Fruit fly (Drosophila melanogaster) whole organism, embryonic: ENCODE measurements around the gene Mgat4b.

ENCODE experiments used
- Atf3 ChIP-seq: fragments of 200-800 bp; sonication (Bioruptor generic); optimal IDR thresholded peaks from 3 replicates; lab custom pipeline; 2016; ENCODE audit warnings: missing biosample characterization, missing genetic modification characterization
- B-H1 ChIP-seq: fragments of 200-800 bp; sonication (Bioruptor generic); IDR thresholded peaks from 3 replicates; pipeline ENCODE4 v1.3.6; 2022; ENCODE audit warnings: missing biosample characterization, missing genetic modification characterization
- B-H2 ChIP-seq: fragments of 200-800 bp; sonication (Bioruptor generic); optimal IDR thresholded peaks from 2 replicates; lab custom pipeline; 2018; ENCODE audit warnings: missing biosample characterization, mild to moderate bottlenecking, missing genetic modification characterization
- CG10321 ChIP-seq: fragments of 200-800 bp; sonication (Bioruptor generic); IDR thresholded peaks from 2 replicates; pipeline ENCODE4 v1.3.6; 2022; ENCODE audit warnings: missing biosample characterization, missing genetic modification characterization
- CG15011 ChIP-seq: fragments of 200-800 bp; sonication (Bioruptor generic); optimal IDR thresholded peaks from 3 replicates; lab custom pipeline; 2018; ENCODE audit warnings: missing biosample characterization, mild to moderate bottlenecking, missing genetic modification characterization
- CG15479 ChIP-seq: fragments of 200-800 bp; sonication (Bioruptor generic); optimal IDR thresholded peaks from 3 replicates; lab custom pipeline; 2019; ENCODE audit warnings: missing biosample characterization, mild to moderate bottlenecking, missing genetic modification characterization, moderate library complexity
- CG16863 ChIP-seq: fragments of 200-800 bp; sonication (Bioruptor generic); optimal IDR thresholded peaks from 3 replicates; lab custom pipeline; 2016; ENCODE audit warnings: missing biosample characterization, missing genetic modification characterization
- CG17802 ChIP-seq: fragments of 200-800 bp; sonication (Bioruptor generic); optimal IDR thresholded peaks from 2 replicates; lab custom pipeline; 2018; ENCODE audit warnings: missing biosample characterization, mild to moderate bottlenecking, missing genetic modification characterization, moderate library complexity
- CG2199 ChIP-seq: fragments of 200-800 bp; sonication (Bioruptor generic); IDR thresholded peaks from 3 replicates; pipeline ENCODE4 v1.3.6; 2022; ENCODE audit warnings: missing biosample characterization, missing genetic modification characterization
- CG2875 ChIP-seq: fragments of 200-800 bp; sonication (Bioruptor generic); optimal IDR thresholded peaks from 2 replicates; lab custom pipeline; 2017; ENCODE audit warnings: missing biosample characterization, mild to moderate bottlenecking, missing genetic modification characterization, missing genetic modification reagents
- CG31388 ChIP-seq: fragments of 200-800 bp; sonication (Bioruptor generic); optimal IDR thresholded peaks from 2 replicates; lab custom pipeline; 2016; ENCODE audit warnings: missing biosample characterization, missing genetic modification characterization
- CG33557 ChIP-seq: fragments of 200-800 bp; sonication (Bioruptor generic); optimal IDR thresholded peaks from 2 replicates; lab custom pipeline; 2019; ENCODE audit warnings: missing biosample characterization, mild to moderate bottlenecking, missing genetic modification characterization, moderate library complexity
- CG3407 ChIP-seq: fragments of 200-800 bp; sonication (Bioruptor generic); optimal IDR thresholded peaks from 2 replicates; lab custom pipeline; 2018; ENCODE audit warnings: missing biosample characterization, mild to moderate bottlenecking, missing genetic modification characterization
- CG4404 ChIP-seq: fragments of 200-800 bp; sonication (Bioruptor generic); IDR thresholded peaks from 2 replicates; pipeline ENCODE4 v1.3.6; 2022; ENCODE audit warnings: missing biosample characterization, missing genetic modification characterization
- CG4617 ChIP-seq: fragments of 200-800 bp; sonication (Bioruptor generic); optimal IDR thresholded peaks from 3 replicates; lab custom pipeline; 2016; ENCODE audit warnings: missing biosample characterization, missing genetic modification characterization, borderline replicate concordance
- CG5245 ChIP-seq: fragments of 200-800 bp; sonication (Bioruptor generic); optimal IDR thresholded peaks from 3 replicates; lab custom pipeline; 2016; ENCODE audit warnings: missing biosample characterization, missing genetic modification characterization
- CG6683 ChIP-seq: fragments of 200-800 bp; sonication (Bioruptor generic); optimal IDR thresholded peaks from 2 replicates; lab custom pipeline; 2017; ENCODE audit warnings: missing biosample characterization, mild to moderate bottlenecking, missing genetic modification characterization, missing genetic modification reagents
- CG7786 ChIP-seq: fragments of 200-800 bp; sonication (Bioruptor generic); optimal IDR thresholded peaks from 2 replicates; lab custom pipeline; 2016; ENCODE audit warnings: missing biosample characterization, missing genetic modification characterization
- CG9797 ChIP-seq: fragments of 200-800 bp; sonication (Bioruptor generic); optimal IDR thresholded peaks from 3 replicates; lab custom pipeline; 2018; ENCODE audit warnings: missing biosample characterization, mild to moderate bottlenecking, missing genetic modification characterization
- E2f2 ChIP-seq: fragments of 200-800 bp; sonication (Bioruptor generic); IDR thresholded peaks from 2 replicates; pipeline ENCODE4 v1.3.6; 2022; ENCODE audit warnings: missing biosample characterization, missing genetic modification characterization
- Elba2 ChIP-seq: fragments of 200-800 bp; sonication (Bioruptor generic); optimal IDR thresholded peaks from 3 replicates; lab custom pipeline; 2016; ENCODE audit warnings: missing biosample characterization, missing genetic modification characterization
- Gug ChIP-seq: fragments of 200-800 bp; sonication (Bioruptor generic); IDR thresholded peaks from 4 replicates; pipeline ENCODE4 v1.3.6; 2022; ENCODE audit warnings: missing biosample characterization, missing genetic modification characterization
- Lhr ChIP-seq: fragments of 200-800 bp; sonication (Bioruptor generic); optimal IDR thresholded peaks from 3 replicates; lab custom pipeline; 2017; ENCODE audit warnings: mild to moderate bottlenecking, missing biosample characterization, missing genetic modification reagents, missing genetic modification characterization
- MBD-R2 ChIP-seq: fragments of 200-800 bp; sonication (Bioruptor generic); IDR thresholded peaks from 2 replicates; pipeline ENCODE4 v1.3.6; 2022; ENCODE audit warnings: missing biosample characterization, missing genetic modification characterization
- NFAT ChIP-seq: fragments of 200-800 bp; sonication (Bioruptor generic); IDR thresholded peaks from 2 replicates; pipeline ENCODE4 v1.3.6; 2022; ENCODE audit warnings: missing biosample characterization, missing genetic modification characterization
- Side ChIP-seq: fragments of 200-800 bp; sonication (Bioruptor generic); optimal IDR thresholded peaks from 2 replicates; lab custom pipeline; 2016; ENCODE audit warnings: missing biosample characterization, missing genetic modification characterization
- Six4 ChIP-seq: fragments of 200-800 bp; sonication (Bioruptor generic); optimal IDR thresholded peaks from 2 replicates; lab custom pipeline; 2016; ENCODE audit warnings: missing biosample characterization, missing genetic modification characterization
- Vsx1 ChIP-seq: fragments of 200-800 bp; sonication (Bioruptor generic); optimal IDR thresholded peaks from 2 replicates; lab custom pipeline; 2017; ENCODE audit warnings: missing biosample characterization, mild to moderate bottlenecking, missing genetic modification characterization, missing genetic modification reagents
- bbx ChIP-seq: fragments of 200-800 bp; sonication (Bioruptor generic); IDR thresholded peaks from 2 replicates; pipeline ENCODE4 v1.3.6; 2022; ENCODE audit warnings: missing biosample characterization, missing genetic modification characterization; ENCODE audit not compliant: partially characterized antibody
- chn ChIP-seq: fragments of 200-800 bp; sonication (Bioruptor generic); optimal IDR thresholded peaks from 2 replicates; lab custom pipeline; 2016; ENCODE audit warnings: missing biosample characterization, missing genetic modification characterization
- croc ChIP-seq: fragments of 200-800 bp; sonication (Bioruptor generic); conservative IDR thresholded peaks from 3 replicates; pipeline ENCODE4 v1.3.6; 2022; ENCODE audit warnings: missing biosample characterization, missing genetic modification characterization
- en ChIP-seq: fragments of 200-800 bp; sonication (Bioruptor generic); optimal IDR thresholded peaks from 2 replicates; lab custom pipeline; 2016; ENCODE audit warnings: missing biosample characterization, missing genetic modification characterization
- fd64A ChIP-seq: fragments of 200-800 bp; sonication (Bioruptor generic); optimal IDR thresholded peaks from 3 replicates; lab custom pipeline; 2018; ENCODE audit warnings: missing biosample characterization, mild to moderate bottlenecking, missing genetic modification characterization
- gfzf ChIP-seq: fragments of 200-800 bp; sonication (Bioruptor generic); optimal IDR thresholded peaks from 2 replicates; lab custom pipeline; 2016; ENCODE audit warnings: missing biosample characterization, mild to moderate bottlenecking, missing genetic modification characterization, moderate library complexity
- ham ChIP-seq: fragments of 200-800 bp; sonication (Bioruptor generic); IDR thresholded peaks from 2 replicates; pipeline ENCODE4 v1.3.6; 2022; ENCODE audit warnings: missing biosample characterization, missing genetic modification characterization
- lbe ChIP-seq: fragments of 200-800 bp; sonication (Bioruptor generic); optimal IDR thresholded peaks from 2 replicates; lab custom pipeline; 2016; ENCODE audit warnings: missing biosample characterization, mild to moderate bottlenecking, missing genetic modification characterization
- mirr ChIP-seq: fragments of 200-800 bp; sonication (Bioruptor generic); optimal IDR thresholded peaks from 3 replicates; lab custom pipeline; 2018; ENCODE audit warnings: missing biosample characterization, mild to moderate bottlenecking, missing genetic modification characterization
- pnt ChIP-seq: fragments of 200-800 bp; sonication (Bioruptor generic); optimal IDR thresholded peaks from 3 replicates; lab custom pipeline; 2016; ENCODE audit warnings: missing biosample characterization, missing genetic modification characterization
- pzg ChIP-seq: fragments of 200-800 bp; sonication (Bioruptor generic); optimal IDR thresholded peaks from 3 replicates; lab custom pipeline; 2018; ENCODE audit warnings: missing biosample characterization, mild to moderate bottlenecking, missing genetic modification characterization, moderate library complexity
- ro ChIP-seq: fragments of 200-800 bp; sonication (Bioruptor generic); IDR thresholded peaks from 2 replicates; pipeline ENCODE4 v1.3.6; 2022; ENCODE audit warnings: missing biosample characterization, missing genetic modification characterization
- scrt ChIP-seq: fragments of 200-800 bp; sonication (Bioruptor generic); optimal IDR thresholded peaks from 2 replicates; lab custom pipeline; 2018; ENCODE audit warnings: missing biosample characterization, mild to moderate bottlenecking, missing genetic modification characterization, moderate library complexity
- sd ChIP-seq: fragments of 200-800 bp; sonication (Bioruptor generic); optimal IDR thresholded peaks from 3 replicates; lab custom pipeline; 2018; ENCODE audit warnings: missing biosample characterization, mild to moderate bottlenecking, missing genetic modification characterization, moderate library complexity
- sens-2 ChIP-seq: fragments of 200-800 bp; sonication (Bioruptor generic); IDR thresholded peaks from 2 replicates; pipeline ENCODE4 v1.3.6; 2022; ENCODE audit warnings: missing biosample characterization, missing genetic modification characterization
- tgo ChIP-seq: fragments of 200-800 bp; sonication (Bioruptor generic); IDR thresholded peaks from 3 replicates; pipeline ENCODE4 v1.3.6; 2022; ENCODE audit warnings: missing biosample characterization, missing genetic modification characterization
- tx ChIP-seq: fragments of 200-800 bp; sonication (Bioruptor generic); optimal IDR thresholded peaks from 2 replicates; lab custom pipeline; 2016; ENCODE audit warnings: missing biosample characterization, missing genetic modification characterization
- vfl ChIP-seq: fragments of 200-800 bp; sonication (Bioruptor generic); optimal IDR thresholded peaks from 2 replicates; lab custom pipeline; 2016; ENCODE audit warnings: missing biosample characterization, missing genetic modification characterization
- zen ChIP-seq: fragments of 200-800 bp; sonication (Bioruptor generic); optimal IDR thresholded peaks from 3 replicates; lab custom pipeline; 2018; ENCODE audit warnings: missing biosample characterization, mild to moderate bottlenecking, missing genetic modification characterization, moderate library complexity

Gene Mgat4b

DNA sequence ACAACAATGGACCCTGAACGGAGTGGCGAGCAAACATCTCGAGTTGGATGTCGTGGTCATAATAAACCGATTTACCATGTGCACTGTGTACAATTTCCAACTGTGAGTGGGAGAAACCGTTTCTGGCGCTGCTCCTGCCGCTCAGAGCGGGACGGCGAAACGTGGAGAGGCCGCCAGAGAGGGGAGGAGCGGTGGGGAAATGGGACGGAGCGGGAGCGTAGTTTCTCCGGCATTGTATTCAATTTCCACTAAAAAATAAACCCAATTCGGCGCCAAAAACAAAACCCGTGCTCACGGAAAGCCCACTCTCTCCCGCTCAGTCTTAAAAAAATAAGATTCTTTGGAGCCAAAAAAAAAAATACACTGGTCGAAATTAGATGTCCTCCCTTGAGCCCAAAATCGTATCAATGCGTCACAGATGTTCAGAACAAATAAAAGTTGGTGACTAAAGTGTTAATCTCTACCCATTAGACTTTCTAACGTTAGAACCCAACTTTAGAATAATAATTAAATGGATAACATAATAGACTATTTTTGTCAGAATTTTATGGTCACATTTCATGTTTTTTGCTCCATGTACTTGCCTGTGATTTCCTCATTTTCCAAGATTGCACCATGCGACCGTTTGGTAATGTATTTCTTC lies 9.0 kb downstream of the Mgat4b start (continued):
- no peak for TF ChIP-seq CG31388
- TF ChIP-seq fd64A (GFP tag; lab: Kevin White, UChicago): no peak
- peak; percentile 54; the same call in 2 of the 3 replicates for TF ChIP-seq tgo (GFP tag; lab: Robert Waterston, UW)
- TF ChIP-seq Atf3 (GFP tag; lab: Kevin White, UChicago): peak; percentile 44
- TF ChIP-seq Elba2 (GFP tag; lab: Kevin White, UChicago): no peak

- TF ChIP-seq Gug (GFP tag; lab: Robert Waterston, UW): peak; percentile 99
- peak; percentile 99 for TF ChIP-seq NFAT (GFP tag; lab: Robert Waterston, UW)
- TF ChIP-seq croc (GFP tag; lab: Robert Waterston, UW): peak; percentile 99
- peak; percentile 99 for TF ChIP-seq CG6683 (GFP tag; lab: Kevin White, UChicago)
- TF ChIP-seq pnt: peak; percentile 98
- TF ChIP-seq vfl (GFP tag; lab: Kevin White, UChicago): peak; percentile 99
- TF ChIP-seq MBD-R2 (GFP tag; lab: Robert Waterston, UW): peak; percentile 100
- TF ChIP-seq en (GFP tag; lab: Kevin White, UChicago): peak; percentile 98
- peak; percentile 89 for TF ChIP-seq CG10321
- peak; percentile 99 for TF ChIP-seq ham (GFP tag; lab: Robert Waterston, UW)
- peak; percentile 99 for TF ChIP-seq mirr (GFP tag; lab: Kevin White, UChicago)
- TF ChIP-seq ro (GFP tag; lab: Robert Waterston, UW): peak; percentile 98
- peak; percentile 44 for TF ChIP-seq pzg (GFP tag; lab: Kevin White, UChicago)
- TF ChIP-seq CG2875: peak; percentile 100
- TF ChIP-seq lbe (GFP tag; lab: Kevin White, UChicago): peak; percentile 98
- TF ChIP-seq B-H1 (GFP tag; lab: Robert Waterston, UW): peak; percentile 99
- TF ChIP-seq tx (GFP tag; lab: Kevin White, UChicago): peak; percentile 99
- TF ChIP-seq CG31388: peak; percentile 98
- TF ChIP-seq CG4404 (GFP tag; lab: Robert Waterston, UW): peak; percentile 100
- peak; percentile 99 for TF ChIP-seq Lhr (GFP tag; lab: Kevin White, UChicago)
- peak; percentile 99 for TF ChIP-seq chn (GFP tag; lab: Kevin White, UChicago)
- TF ChIP-seq CG5245: peak; percentile 99
- TF ChIP-seq Six4 (GFP tag; lab: Kevin White, UChicago): peak; percentile 99
- TF ChIP-seq CG15479 (GFP tag; lab: Kevin White, UChicago): peak; percentile 84
- TF ChIP-seq Side (GFP tag; lab: Kevin White, UChicago): peak; percentile 99
- TF ChIP-seq bbx (GFP tag; lab: Robert Waterston, UW): peak; percentile 25; the same call in 1 of the 2 replicates
- peak; percentile 96 for TF ChIP-seq CG2199 (GFP tag; lab: Robert Waterston, UW)
- peak; percentile 94 for TF ChIP-seq CG17802
- TF ChIP-seq gfzf (GFP tag; lab: Kevin White, UChicago): peak; percentile 28
- peak; percentile 99 for TF ChIP-seq CG7786
- TF ChIP-seq CG33557 (GFP tag; lab: Kevin White, UChicago): peak; percentile 100
- TF ChIP-seq CG16863 (GFP tag; lab: Kevin White, UChicago): peak; percentile 99
- TF ChIP-seq sens-2: peak; percentile 99
- TF ChIP-seq CG3407 (GFP tag; lab: Kevin White, UChicago): peak; percentile 99
- TF ChIP-seq CG9797 (GFP tag; lab: Kevin White, UChicago): peak; percentile 73
- TF ChIP-seq scrt: peak; percentile 99
- TF ChIP-seq sd (tag; lab: Kevin White, UChicago): peak; percentile 99
- peak; percentile 99 for TF ChIP-seq Vsx1 (GFP tag; lab: Kevin White, UChicago)
- peak; percentile 100 for TF ChIP-seq CG15011 (GFP tag; lab: Kevin White, UChicago)
- TF ChIP-seq E2f2: peak; percentile 95
- TF ChIP-seq B-H2 (GFP tag; lab: Kevin White, UChicago): peak; percentile 100
- TF ChIP-seq zen (tag; lab: Kevin White, UChicago): peak; percentile 99
- TF ChIP-seq CG4617 (GFP tag; lab: Kevin White, UChicago): peak; percentile 99
Observed at dm6 chr3L:14759097-14759795, 9.8 kb downstream of the Mgat4b start.
